Fruit fly (Drosophila melanogaster): ENCODE measurements around the gene fipi.

DNA sequence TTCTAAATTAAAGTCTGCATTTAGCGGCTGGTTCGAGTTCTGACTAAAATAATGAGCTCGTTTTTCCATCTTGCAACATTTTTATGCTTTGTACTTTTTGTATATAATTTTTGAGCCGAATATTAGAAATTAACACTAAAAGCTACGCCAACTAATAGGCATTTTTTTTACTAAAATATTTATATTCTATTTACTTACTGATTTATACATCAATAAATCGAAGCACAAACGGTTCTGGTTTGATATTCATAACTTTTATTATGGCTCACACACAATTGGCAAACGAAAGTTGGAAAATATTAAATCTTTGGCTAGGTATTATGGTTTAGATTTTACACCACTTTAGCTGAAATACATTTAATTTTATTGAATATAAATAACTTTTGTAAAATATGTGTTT, 59.5 kb downstream of the fipi start, which contains the start of gene CG15631:
- TF ChIP-seq cic (GFP tag; optimal IDR thresholded peaks at IDR 0.05) (no peak), CG7101 (tag; optimal IDR thresholded peaks at IDR 0.05) (no peak), Clk (GFP tag; optimal IDR thresholded peaks at IDR 0.05) (no peak), Hr96 (GFP tag; optimal IDR thresholded peaks at IDR 0.05) (no peak), ovo (GFP tag; optimal IDR thresholded peaks at IDR 0.05) (no peak), pad (GFP tag; optimal IDR thresholded peaks at IDR 0.05) (no peak), CG33017 (tag; optimal IDR thresholded peaks at IDR 0.05) (no peak), CG5204 (GFP tag; optimal IDR thresholded peaks at IDR 0.05) (no peak), cnc (optimal IDR thresholded peaks at IDR 0.05) (no peak)

All from whole organism, adult.